Worm (Caenorhabditis elegans): ENCODE results near the gene K11D12.6.
A peak's percentile ranks its signal among the peaks of the same experiment; 100 is the strongest.

The K11D12.6 gene

DNA sequence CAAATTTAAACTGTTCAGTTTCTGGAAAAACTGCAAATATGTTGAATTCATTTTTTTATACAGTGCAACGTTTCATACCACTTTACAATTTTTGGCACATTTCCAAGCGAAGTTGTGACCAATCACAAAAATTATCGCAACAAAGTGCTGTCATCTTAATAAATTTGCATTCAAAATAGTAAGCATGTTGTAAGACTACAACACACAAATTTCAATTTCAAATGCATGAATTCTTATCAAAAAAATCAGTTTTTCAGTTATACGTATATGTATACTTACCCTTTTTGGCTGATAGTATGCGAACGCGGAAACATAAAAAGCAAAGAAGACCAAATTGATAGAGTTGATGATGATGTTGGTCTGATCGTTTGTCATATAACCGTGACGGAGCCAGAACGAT lies 4.7 kb downstream of the K11D12.6 start (continued):
- TF ChIP-seq spr-1 (tag; optimal IDR thresholded peaks at IDR 0.05) (no peak), hlh-11 (tag; optimal IDR thresholded peaks at IDR 0.05) (peak; percentile 82), duxl-1 (tag; optimal IDR thresholded peaks at IDR 0.05; ENCODE audit: poor library complexity) (no peak), php-3 (GFP tag; IDR thresholded peaks at IDR 0.05) (peak; percentile 66), lin-13 (GFP tag; optimal IDR thresholded peaks at IDR 0.05) (no peak), daf-8 (GFP tag; IDR thresholded peaks at IDR 0.05) (no peak), dve-1 (tag; optimal IDR thresholded peaks at IDR 0.05; ENCODE audit: insufficient read depth) (peak; percentile 68), nhr-237 (tag; optimal IDR thresholded peaks at IDR 0.05) (no peak)

- TF ChIP-seq ceh-28 (tag; optimal IDR thresholded peaks at IDR 0.05) = no peak
- no peak for TF ChIP-seq lin-15B (tag; optimal IDR thresholded peaks at IDR 0.05)
- no peak for TF ChIP-seq madf-5 (GFP tag; IDR thresholded peaks at IDR 0.05)
- TF ChIP-seq nhr-102 (tag; optimal IDR thresholded peaks at IDR 0.05) = peak; percentile 41
- peak; percentile 29 for TF ChIP-seq hlh-30 (tag; optimal IDR thresholded peaks at IDR 0.05; ENCODE audit: insufficient read depth)
- peak; percentile 34 for TF ChIP-seq nhr-48 (tag; optimal IDR thresholded peaks at IDR 0.05)
- TF ChIP-seq hlh-11 (tag; optimal IDR thresholded peaks at IDR 0.05) = peak; percentile 83
- TF ChIP-seq rbr-2 (tag; optimal IDR thresholded peaks at IDR 0.05) = no peak
- no peak for TF ChIP-seq daf-16 (GFP tag; optimal IDR thresholded peaks at IDR 0.05)
- TF ChIP-seq daf-16 (tag; optimal IDR thresholded peaks at IDR 0.05) = peak; percentile 29
- TF ChIP-seq unc-62 (GFP tag; optimal IDR thresholded peaks at IDR 0.05 in 1 of 2) = no peak
- TF ChIP-seq unc-62 (tag; optimal IDR thresholded peaks at IDR 0.05) = no peak
- peak; percentile 41; the same call in 1 of the 2 replicates for TF ChIP-seq php-3 (GFP tag; IDR thresholded peaks at IDR 0.05)
- TF ChIP-seq mdl-1 (tag; optimal IDR thresholded peaks at IDR 0.05) = peak in 1 of 2 experiments; percentile 76
- peak; percentile 83 for TF ChIP-seq pqm-1 (tag; optimal IDR thresholded peaks at IDR 0.05)
- peak; percentile 48 for TF ChIP-seq dve-1 (tag; optimal IDR thresholded peaks at IDR 0.05; ENCODE audit: insufficient read depth)
- peak; percentile 81 for TF ChIP-seq dmd-6 (GFP tag; IDR thresholded peaks at IDR 0.05)
- peak; percentile 85 for TF ChIP-seq nhr-28 (tag; optimal IDR thresholded peaks at IDR 0.05)
- TF ChIP-seq mes-2 (tag; optimal IDR thresholded peaks at IDR 0.05; ENCODE audit: poor library complexity, severe bottlenecking) = peak; percentile 22
- 0 out of 2 replicates have a peak, but pooled peaks have one; percentile 55 for TF ChIP-seq lin-1 (GFP tag; IDR thresholded peaks at IDR 0.05)
- peak; percentile 90 for TF ChIP-seq mxl-3 (GFP tag; optimal IDR thresholded peaks at IDR 0.05)
Measured at ce11 chrV:5027640-5028039, 7.3 kb downstream of the K11D12.6 start, which contains the start of gene cpt-4. cpt-4 (minus strand) TSS chrV:5027723.

ce11 chrV:5026438-5026837 lies 8.5 kb downstream of the K11D12.6 start:
- TF ChIP-seq R02D3.7 (tag; optimal IDR thresholded peaks at IDR 0.05) = no peak
- TF ChIP-seq nhr-77 (tag; optimal IDR thresholded peaks at IDR 0.05) = no peak
- no peak for TF ChIP-seq attf-4 (tag; optimal IDR thresholded peaks at IDR 0.05)
- peak; percentile 77 for TF ChIP-seq dmd-6 (GFP tag; IDR thresholded peaks at IDR 0.05)
- TF ChIP-seq ztf-7 (tag; optimal IDR thresholded peaks at IDR 0.05) = no peak
- no peak for TF ChIP-seq ceh-20 (GFP tag; IDR thresholded peaks at IDR 0.05)
- no peak for TF ChIP-seq zip-2 (tag; optimal IDR thresholded peaks at IDR 0.05)
- no peak for TF ChIP-seq arid-1 (GFP tag; conservative IDR thresholded peaks at IDR 0.05)
- TF ChIP-seq unc-39 (tag; optimal IDR thresholded peaks at IDR 0.05) = no peak
- TF ChIP-seq ztf-11 (tag; optimal IDR thresholded peaks at IDR 0.05) = no peak
- TF ChIP-seq tra-1 (GFP tag; IDR thresholded peaks at IDR 0.05) = no peak
- no peak for TF ChIP-seq nhr-11 (tag; optimal IDR thresholded peaks at IDR 0.05)
- no peak for TF ChIP-seq nhr-76 (tag; optimal IDR thresholded peaks at IDR 0.05)
- no peak for TF ChIP-seq egl-27 (tag; optimal IDR thresholded peaks at IDR 0.05)
- TF ChIP-seq daf-16 (GFP tag; optimal IDR thresholded peaks at IDR 0.05) = no peak
- peak; percentile 30 for TF ChIP-seq daf-16 (tag; optimal IDR thresholded peaks at IDR 0.05)
- no peak for TF ChIP-seq spr-3 (GFP tag; optimal IDR thresholded peaks at IDR 0.05)
- no peak for TF ChIP-seq duxl-1 (tag; optimal IDR thresholded peaks at IDR 0.05; ENCODE audit: poor library complexity)
- peak; percentile 70 for TF ChIP-seq hlh-11 (tag; optimal IDR thresholded peaks at IDR 0.05)
- TF ChIP-seq madf-9 (GFP tag; conservative IDR thresholded peaks at IDR 0.05) = no peak
- no peak for TF ChIP-seq dmd-8 (GFP tag; IDR thresholded peaks at IDR 0.05)
- peak; percentile 10 for TF ChIP-seq pqm-1 (tag; optimal IDR thresholded peaks at IDR 0.05)
- peak; percentile 17 for TF ChIP-seq hlh-30 (tag; optimal IDR thresholded peaks at IDR 0.05; ENCODE audit: insufficient read depth)
- no peak for TF ChIP-seq ceh-82 (tag; optimal IDR thresholded peaks at IDR 0.05)
- TF ChIP-seq dve-1 (tag; optimal IDR thresholded peaks at IDR 0.05; ENCODE audit: insufficient read depth) = peak; percentile 18
- TF ChIP-seq hmg-1.1 (GFP tag; IDR thresholded peaks at IDR 0.05) = no peak
- TF ChIP-seq nhr-102 (tag; optimal IDR thresholded peaks at IDR 0.05) = peak; percentile 37
- TF ChIP-seq nhr-28 (tag; optimal IDR thresholded peaks at IDR 0.05) = peak; percentile 25
- peak; percentile 12 for TF ChIP-seq mxl-3 (GFP tag; optimal IDR thresholded peaks at IDR 0.05)
- TF ChIP-seq lin-13 (GFP tag; optimal IDR thresholded peaks at IDR 0.05) = no peak
- TF ChIP-seq egl-43 (GFP tag; IDR thresholded peaks at IDR 0.05) = no peak
- no peak for TF ChIP-seq tag-97 (GFP tag; IDR thresholded peaks at IDR 0.05)
- no peak for TF ChIP-seq fkh-10 (GFP tag; optimal IDR thresholded peaks at IDR 0.05)
- 0 out of 2 replicates have a peak, but pooled peaks have one; percentile 24 for TF ChIP-seq php-3 (GFP tag; IDR thresholded peaks at IDR 0.05)

Measured in whole organism, L4 larva.